Fruit fly (Drosophila melanogaster) whole organism, pupa: ENCODE results near the gene tgy.

Experiments
- CG13204 ChIP-seq: fragments of 200-800 bp; sonication (Bioruptor generic); optimal IDR thresholded peaks from 2 replicates; lab custom pipeline; 2018; ENCODE audit warnings: missing biosample characterization, mild to moderate bottlenecking, missing genetic modification characterization, moderate library complexity
- CG17806 ChIP-seq: fragments of 200-800 bp; sonication (Bioruptor generic); optimal IDR thresholded peaks from 2 replicates; lab custom pipeline; 2018; ENCODE audit warnings: missing biosample characterization, mild to moderate bottlenecking, missing genetic modification characterization, moderate library complexity
- CG8301 ChIP-seq: fragments of 200-800 bp; sonication (Bioruptor generic); optimal IDR thresholded peaks from 2 replicates; lab custom pipeline; 2018; ENCODE audit warnings: missing biosample characterization, mild to moderate bottlenecking, missing genetic modification characterization
- CG9948 ChIP-seq: fragments of 200-800 bp; sonication (Bioruptor generic); optimal IDR thresholded peaks from 2 replicates; lab custom pipeline; 2018; ENCODE audit warnings: missing biosample characterization, mild to moderate bottlenecking, missing genetic modification characterization, moderate library complexity
- EcR ChIP-seq: fragments of 200-800 bp; sonication (Bioruptor generic); optimal IDR thresholded peaks from 3 replicates; lab custom pipeline; 2019; ENCODE audit warnings: missing biosample characterization, missing genetic modification characterization, mild to moderate bottlenecking, moderate library complexity, missing genetic modification reagents
- Ets98B ChIP-seq: fragments of 200-800 bp; sonication (Bioruptor generic); IDR thresholded peaks from 2 replicates; pipeline ENCODE4 v1.3.6; 2022; ENCODE audit warnings: missing biosample characterization, missing genetic modification characterization
- Pif1B ChIP-seq: fragments of 200-800 bp; sonication (Bioruptor generic); optimal IDR thresholded peaks from 3 replicates; lab custom pipeline; 2016; ENCODE audit warnings: missing biosample characterization, missing genetic modification characterization
- Snoo ChIP-seq: fragments of 200-800 bp; sonication (Bioruptor generic); optimal IDR thresholded peaks from 3 replicates; lab custom pipeline; 2017; ENCODE audit warnings: missing biosample characterization, mild to moderate bottlenecking, missing genetic modification characterization, inconsistent platforms
- rn ChIP-seq: fragments of 200-800 bp; sonication (Bioruptor generic); IDR thresholded peaks from 2 replicates; pipeline ENCODE4 v1.3.6; 2022; ENCODE audit warnings: missing biosample characterization, missing genetic modification characterization

- TF ChIP-seq CG17806 (tag; lab: Kevin White, UChicago) = no peak
- no peak for TF ChIP-seq rn (GFP tag; lab: Robert Waterston, UW)
- TF ChIP-seq EcR (GFP tag; lab: Kevin White, UChicago) = no peak
- TF ChIP-seq CG8301 = no peak
- no peak for TF ChIP-seq CG9948 (tag; lab: Kevin White, UChicago)
- TF ChIP-seq Pif1B = no peak
- no peak for TF ChIP-seq CG13204 (GFP tag; lab: Kevin White, UChicago)
- TF ChIP-seq Ets98B (GFP tag; lab: Robert Waterston, UW) = no peak
- no peak for TF ChIP-seq Snoo (tag; lab: Kevin White, UChicago)
Measured at dm6 chrX:19149511-19149876, 22.4 kb upstream of the tgy start.
